Worm (Caenorhabditis elegans): ENCODE data around the gene Y38F1A.8.

Gene Y38F1A.8

ce11 chrII:13030567-13031188 lies 30.0 kb upstream of the Y38F1A.8 start:
- TF ChIP-seq scrt-1 (GFP tag; IDR thresholded peaks at IDR 0.05), result no peak
- no peak for TF ChIP-seq ama-1 (optimal IDR thresholded peaks at IDR 0.05)
- TF ChIP-seq hmg-4 (GFP tag; optimal IDR thresholded peaks at IDR 0.05), result no peak
- TF ChIP-seq B0310.2 (tag; optimal IDR thresholded peaks at IDR 0.05), result no peak
- TF ChIP-seq ceh-13 (GFP tag; optimal IDR thresholded peaks at IDR 0.05), result no peak
- no peak for TF ChIP-seq ets-7 (tag; optimal IDR thresholded peaks at IDR 0.05)
- TF ChIP-seq tbx-37 (GFP tag; conservative IDR thresholded peaks at IDR 0.05), result no peak

ce11 chrII:13030051-13030437 lies 29.4 kb upstream of the Y38F1A.8 start:
- no peak for TF ChIP-seq tbx-37 (GFP tag; conservative IDR thresholded peaks at IDR 0.05)

ce11 chrII:13029290-13030050 lies 28.8 kb upstream of the Y38F1A.8 start:
- no peak for TF ChIP-seq hmg-4 (GFP tag; optimal IDR thresholded peaks at IDR 0.05)
- TF ChIP-seq F13C5.2 (tag; optimal IDR thresholded peaks at IDR 0.05), result no peak
- TF ChIP-seq ceh-36 (tag; optimal IDR thresholded peaks at IDR 0.05), result no peak
- TF ChIP-seq B0310.2 (tag; optimal IDR thresholded peaks at IDR 0.05), result no peak
- no peak for TF ChIP-seq tra-4 (tag; optimal IDR thresholded peaks at IDR 0.05)
- TF ChIP-seq sea-1 (GFP tag; conservative IDR thresholded peaks at IDR 0.05), result no peak

- TF ChIP-seq ama-1 (optimal IDR thresholded peaks at IDR 0.05) (no peak), hmg-4 (GFP tag; optimal IDR thresholded peaks at IDR 0.05) (peak; percentile 5)
These were observed 25.2 kb upstream of the Y38F1A.8 start, which contains the start of gene max-2 for ce11 chrII:13025794-13026412. Gene max-2, minus strand, starts transcription at chrII:13025844.

- TF ChIP-seq hmbx-1 (tag; optimal IDR thresholded peaks at IDR 0.05) (no peak), hmg-4 (GFP tag; optimal IDR thresholded peaks at IDR 0.05) (no peak), pes-1 (GFP tag; IDR thresholded peaks at IDR 0.05) (no peak), tbx-11 (GFP tag; IDR thresholded peaks at IDR 0.05) (no peak), flt-1 (GFP tag; IDR thresholded peaks at IDR 0.05) (no peak), tra-4 (tag; optimal IDR thresholded peaks at IDR 0.05) (no peak), sea-1 (GFP tag; conservative IDR thresholded peaks at IDR 0.05) (no peak), F13C5.2 (tag; optimal IDR thresholded peaks at IDR 0.05) (no peak), aly-1 (tag; optimal IDR thresholded peaks at IDR 0.05) (no peak), hnd-1 (tag; optimal IDR thresholded peaks at IDR 0.05) (no peak), ama-1 (optimal IDR thresholded peaks at IDR 0.05) (no peak), ets-7 (tag; optimal IDR thresholded peaks at IDR 0.05) (no peak), ceh-13 (GFP tag; optimal IDR thresholded peaks at IDR 0.05) (no peak), B0310.2 (tag; optimal IDR thresholded peaks at IDR 0.05) (no peak), tbx-37 (GFP tag; conservative IDR thresholded peaks at IDR 0.05) (no peak), scrt-1 (GFP tag; IDR thresholded peaks at IDR 0.05) (no peak), ceh-36 (tag; optimal IDR thresholded peaks at IDR 0.05) (no peak)
These were observed 22.9 kb upstream of the Y38F1A.8 start for ce11 chrII:13023518-13023917.

ce11 chrII:13022555-13022954 lies 21.9 kb upstream of the Y38F1A.8 start:
- TF ChIP-seq aly-1 (tag; optimal IDR thresholded peaks at IDR 0.05) (no peak), ceh-36 (tag; optimal IDR thresholded peaks at IDR 0.05) (no peak), F13C5.2 (tag; optimal IDR thresholded peaks at IDR 0.05) (no peak), hmbx-1 (tag; optimal IDR thresholded peaks at IDR 0.05) (no peak), ama-1 (optimal IDR thresholded peaks at IDR 0.05) (peak; percentile 21), pes-1 (GFP tag; IDR thresholded peaks at IDR 0.05) (no peak), scrt-1 (GFP tag; IDR thresholded peaks at IDR 0.05) (no peak), tbx-37 (GFP tag; conservative IDR thresholded peaks at IDR 0.05) (no peak)

- TF ChIP-seq pes-1 (GFP tag; IDR thresholded peaks at IDR 0.05) (peak; percentile 71), sea-1 (GFP tag; conservative IDR thresholded peaks at IDR 0.05) (peak; percentile 70; the same call in 1 of the 2 replicates), tbx-11 (GFP tag; IDR thresholded peaks at IDR 0.05) (0 out of 2 replicates have a peak, but pooled peaks have one; percentile 42), flt-1 (GFP tag; IDR thresholded peaks at IDR 0.05) (peak; percentile 81), scrt-1 (GFP tag; IDR thresholded peaks at IDR 0.05) (0 out of 2 replicates have a peak, but pooled peaks have one; percentile 39), tbx-37 (GFP tag; conservative IDR thresholded peaks at IDR 0.05) (0 out of 2 replicates have a peak, but pooled peaks have one; percentile 11)
These were observed 15.7 kb upstream of the Y38F1A.8 start for ce11 chrII:13016381-13016780.

ce11 chrII:13013966-13014365 lies 13.3 kb upstream of the Y38F1A.8 start, which contains the start of gene F18A11.5:
Gene F18A11.5, minus strand, starts transcription at chrII:13014286.
- TF ChIP-seq flt-1 (GFP tag; IDR thresholded peaks at IDR 0.05), result no peak
- no peak for TF ChIP-seq ceh-13 (GFP tag; optimal IDR thresholded peaks at IDR 0.05)
- TF ChIP-seq tbx-11 (GFP tag; IDR thresholded peaks at IDR 0.05), result no peak
- TF ChIP-seq sea-1 (GFP tag; conservative IDR thresholded peaks at IDR 0.05), result no peak
- no peak for TF ChIP-seq hmbx-1 (tag; optimal IDR thresholded peaks at IDR 0.05)

All from whole organism, early embryonic.